Worm (Caenorhabditis elegans) whole organism, early embryonic: ENCODE results near the gene F14H12.6.

Experiments
- aly-1 ChIP-seq: sonication (generic microtip); optimal IDR thresholded peaks from 2 replicates; lab custom pipeline; 2016; ENCODE audit warnings: missing genetic modification characterization, missing compliant biosample characterization
- ama-1 ChIP-seq: fragments of 150-350 bp; optimal IDR thresholded peaks from 2 replicates; lab custom pipeline; 2014
- hmbx-1 ChIP-seq: sonication (generic microtip); optimal IDR thresholded peaks from 2 replicates; lab custom pipeline; 2016; ENCODE audit warnings: mild to moderate bottlenecking, missing genetic modification characterization, missing compliant biosample characterization
- hnd-1 ChIP-seq: sonication (generic microtip); optimal IDR thresholded peaks from 2 replicates; lab custom pipeline; 2016; ENCODE audit warnings: missing genetic modification characterization, missing compliant biosample characterization
- sea-1 ChIP-seq: fragments of 200-800 bp; sonication (Bioruptor generic); conservative IDR thresholded peaks from 2 replicates; pipeline ENCODE4 v1.3.6; 2022; ENCODE audit warnings: missing genetic modification characterization, missing compliant biosample characterization

- TF ChIP-seq ama-1 (no peak), hnd-1 (tag; lab: Kevin White, UChicago) (no peak), sea-1 (GFP tag; lab: Robert Waterston, UW) (no peak), hmbx-1 (tag; lab: Kevin White, UChicago) (no peak), aly-1 (tag; lab: Kevin White, UChicago) (no peak)
These were observed 47.4 kb upstream of the F14H12.6 start for ce11 chrX:4404717-4405116.
